Worm (Caenorhabditis elegans) whole organism, L4 larva: ENCODE measurements around the gene F38A1.13.

Source experiments
- D1046.2 ChIP-seq: fragments of 200-800 bp; sonication (Bioruptor generic); IDR thresholded peaks from 2 replicates; pipeline ENCODE4 v1.3.6; 2022; ENCODE audit warnings: missing genetic modification characterization, missing compliant biosample characterization
- F44E2.7 ChIP-seq: fragments of 200-800 bp; sonication (Bioruptor generic); IDR thresholded peaks from 2 replicates; pipeline ENCODE4 v2.1.2; 2022; ENCODE audit warnings: missing genetic modification characterization, missing compliant biosample characterization
- T20F7.1 ChIP-seq: fragments of 200-800 bp; sonication (Bioruptor generic); optimal IDR thresholded peaks from 2 replicates; lab custom pipeline; 2018; ENCODE audit warnings: mild to moderate bottlenecking, missing genetic modification characterization, missing compliant biosample characterization
- aha-1 ChIP-seq: fragments of 150-350 bp; peaks from one replicate; lab custom pipeline; 2014; ENCODE audit warnings: missing biosample characterization, missing genetic modification characterization
- ceh-28 ChIP-seq: fragments of 150-350 bp; optimal IDR thresholded peaks from 2 replicates; lab custom pipeline; 2014; ENCODE audit warnings: missing biosample characterization, missing genetic modification reagents, missing genetic modification characterization
- ceh-62 ChIP-seq: sonication (generic microtip); optimal IDR thresholded peaks from 2 replicates; lab custom pipeline; 2017; ENCODE audit warnings: missing biosample characterization, missing genetic modification characterization
- daf-16 ChIP-seq, 3 experiments: sonication (generic microtip); optimal IDR thresholded peaks; 2 replicates each; lab custom pipeline; 2016 to 2017; ENCODE audit warnings: missing genetic modification characterization in 3 of 3, missing genetic modification reagents in 3 of 3, mild to moderate bottlenecking in 2 of 3, missing compliant biosample characterization in 2 of 3, missing biosample characterization in 1 of 3, moderate library complexity in 1 of 3
- dmd-9 ChIP-seq: fragments of 200-800 bp; sonication (Bioruptor generic); IDR thresholded peaks from 2 replicates; pipeline ENCODE4 v1.3.6; 2022; ENCODE audit warnings: missing genetic modification reagents, missing genetic modification characterization, missing compliant biosample characterization
- dpl-1 ChIP-seq: fragments of 150-350 bp; optimal IDR thresholded peaks from 2 replicates; lab custom pipeline; 2014; ENCODE audit warnings: missing biosample characterization, missing genetic modification reagents, missing genetic modification characterization
- dve-1 ChIP-seq: sonication (generic microtip); optimal IDR thresholded peaks from 2 replicates; lab custom pipeline; 2017; ENCODE audit warnings: antibody characterized with exemption, mild to moderate bottlenecking, missing genetic modification characterization, missing compliant biosample characterization; ENCODE audit not compliant: insufficient read depth
- fos-1 ChIP-seq: fragments of 150-350 bp; optimal IDR thresholded peaks from 2 replicates; lab custom pipeline; 2014; ENCODE audit warnings: missing biosample characterization, missing genetic modification characterization
- hlh-11 ChIP-seq: fragments of 200-800 bp; sonication (Bioruptor generic); optimal IDR thresholded peaks from 2 replicates; lab custom pipeline; 2018; ENCODE audit warnings: mild to moderate bottlenecking, missing genetic modification characterization, missing compliant biosample characterization
- hlh-30 ChIP-seq: sonication (generic microtip); optimal IDR thresholded peaks from 2 replicates; lab custom pipeline; 2017; ENCODE audit warnings: antibody characterized with exemption, mild to moderate bottlenecking, missing genetic modification characterization, missing compliant biosample characterization; ENCODE audit not compliant: insufficient read depth
- hmg-1.1 ChIP-seq: fragments of 200-800 bp; sonication (Bioruptor generic); IDR thresholded peaks from 2 replicates; pipeline ENCODE4 v1.3.6; 2022; ENCODE audit warnings: missing genetic modification reagents, missing genetic modification characterization, missing compliant biosample characterization
- lin-13 ChIP-seq: fragments of 150-350 bp; optimal IDR thresholded peaks from 2 replicates; lab custom pipeline; 2014; ENCODE audit warnings: missing biosample characterization, missing genetic modification reagents, missing genetic modification characterization
- lin-29 ChIP-seq: fragments of 200-800 bp; sonication (Bioruptor generic); IDR thresholded peaks from 2 replicates; pipeline ENCODE4 v1.3.6; 2022; ENCODE audit warnings: missing genetic modification reagents, missing genetic modification characterization, missing compliant biosample characterization
- madf-9 ChIP-seq: fragments of 200-800 bp; sonication (Bioruptor generic); conservative IDR thresholded peaks from 2 replicates; pipeline ENCODE4 v1.3.6; 2022; ENCODE audit warnings: missing genetic modification reagents, missing genetic modification characterization, missing compliant biosample characterization
- mdl-1 ChIP-seq, 2 experiments: fragments of 150-350 bp in 1 of 2; sonication (generic microtip) in 1 of 2; optimal IDR thresholded peaks; 2 replicates each; lab custom pipeline; 2014 to 2017; ENCODE audit warnings: missing biosample characterization in 2 of 2, missing genetic modification characterization in 2 of 2
- mep-1 ChIP-seq: fragments of 150-350 bp; sonication (generic microtip); optimal IDR thresholded peaks from 3 replicates; lab custom pipeline; 2014; ENCODE audit warnings: missing biosample characterization, missing genetic modification characterization
- mes-2 ChIP-seq: sonication (generic microtip); optimal IDR thresholded peaks from 2 replicates; lab custom pipeline; 2016; ENCODE audit warnings: missing genotype, mild to moderate bottlenecking, missing genetic modification characterization, missing compliant biosample characterization; ENCODE audit not compliant: poor library complexity, severe bottlenecking
- mxl-2 ChIP-seq: fragments of 200-800 bp; sonication (Bioruptor generic); conservative IDR thresholded peaks from 2 replicates; pipeline ENCODE4 v1.3.6; 2022; ENCODE audit warnings: missing genetic modification reagents, missing genetic modification characterization, missing compliant biosample characterization
- mxl-3 ChIP-seq: fragments of 200-800 bp; sonication (Bioruptor generic); optimal IDR thresholded peaks from 2 replicates; lab custom pipeline; 2018; ENCODE audit warnings: mild to moderate bottlenecking, missing genetic modification characterization, missing compliant biosample characterization
- nhr-10 ChIP-seq: fragments of 150-350 bp; optimal IDR thresholded peaks from 2 replicates; lab custom pipeline; 2014; ENCODE audit warnings: missing biosample characterization, missing genetic modification characterization
- nhr-25 ChIP-seq: sonication (generic microtip); optimal IDR thresholded peaks from 2 replicates; lab custom pipeline; 2017; ENCODE audit warnings: missing genetic modification characterization, mild to moderate bottlenecking, missing compliant biosample characterization, antibody characterized with exemption, moderate library complexity, borderline replicate concordance; ENCODE audit not compliant: insufficient read depth
- nhr-48 ChIP-seq: sonication (generic microtip); optimal IDR thresholded peaks from 2 replicates; lab custom pipeline; 2016; ENCODE audit warnings: mild to moderate bottlenecking, missing genetic modification characterization, missing compliant biosample characterization
- nhr-6 ChIP-seq: fragments of 150-350 bp; optimal IDR thresholded peaks from 2 replicates; lab custom pipeline; 2014; ENCODE audit warnings: missing biosample characterization, missing genetic modification characterization
- nhr-76 ChIP-seq: fragments of 150-350 bp; optimal IDR thresholded peaks from 2 replicates; lab custom pipeline; 2014; ENCODE audit warnings: missing biosample characterization, missing genetic modification characterization
- nhr-77 ChIP-seq: fragments of 150-350 bp; optimal IDR thresholded peaks from 2 replicates; lab custom pipeline; 2014; ENCODE audit warnings: missing biosample characterization, missing genetic modification characterization
- set-16 ChIP-seq: fragments of 200-800 bp; sonication (Bioruptor generic); IDR thresholded peaks from 2 replicates; pipeline ENCODE4 v1.3.6; 2022; ENCODE audit warnings: missing genetic modification reagents, missing genetic modification characterization, missing compliant biosample characterization
- spr-1 ChIP-seq: sonication (generic microtip); optimal IDR thresholded peaks from 2 replicates; lab custom pipeline; 2016; ENCODE audit warnings: mild to moderate bottlenecking, missing genetic modification characterization, missing compliant biosample characterization
- unc-62 ChIP-seq, 3 experiments: fragments of 150-350 bp in 1 of 3; sonication (generic microtip); optimal IDR thresholded peaks in 2 of 3; peaks in 1 of 3; 1 replicate in 1 of 3; 2 replicates in 2 of 3; lab custom pipeline; 2014 to 2017; ENCODE audit warnings: missing biosample characterization in 3 of 3, missing genetic modification characterization in 3 of 3, missing genetic modification reagents in 3 of 3, missing genotype in 1 of 3
- zag-1 ChIP-seq: fragments of 150-350 bp; optimal IDR thresholded peaks from 2 replicates; lab custom pipeline; 2014; ENCODE audit warnings: missing biosample characterization, missing genetic modification characterization

The F38A1.13 gene

ce11 chrIV:1234780-1235179, 30.2 kb upstream of the F38A1.13 start:
- peak; percentile 73 for TF ChIP-seq ceh-28
- no peak for TF ChIP-seq set-16 (GFP tag; lab: Robert Waterston, UW)

ce11 chrIV:1235785-1236184, 29.2 kb upstream of the F38A1.13 start:
- TF ChIP-seq mep-1 (tag; lab: Kevin White, UChicago) (no peak), nhr-77 (no peak), mxl-2 (GFP tag; lab: Robert Waterston, UW) (no peak), ceh-28 (peak; percentile 77)

- TF ChIP-seq spr-1 (tag; lab: Kevin White, UChicago) (no peak), mdl-1 (tag; optimal IDR thresholded peaks at IDR 0.05; lab: Kevin White, UChicago) (no peak), F44E2.7 (GFP tag; lab: Robert Waterston, UW) (no peak), ceh-62 (tag; lab: Kevin White, UChicago) (no peak), nhr-48 (no peak), unc-62 (GFP tag; optimal IDR thresholded peaks at IDR 0.05 in 1 of 2; lab: Kevin White, UChicago) (peak in 1 of 2 experiments; percentile 87), unc-62 (tag; optimal IDR thresholded peaks at IDR 0.05; lab: Kevin White, UChicago) (no peak), aha-1 (tag; lab: Kevin White, UChicago) (peak; percentile 87), nhr-25 (no peak), nhr-10 (tag; lab: Kevin White, UChicago) (no peak)
These were observed 26.9 kb upstream of the F38A1.13 start for ce11 chrIV:1238147-1238546.

- TF ChIP-seq dpl-1 (GFP tag; lab: Kevin White, UChicago) (peak; percentile 90), D1046.2 (GFP tag; lab: Robert Waterston, UW) (no peak), dve-1 (tag; lab: Kevin White, UChicago) (peak; percentile 38), mdl-1 (tag; optimal IDR thresholded peaks at IDR 0.05; lab: Kevin White, UChicago) (peak in 1 of 2 experiments; percentile 74), lin-29 (GFP tag; lab: Robert Waterston, UW) (no peak), mep-1 (tag; lab: Kevin White, UChicago) (no peak), zag-1 (tag; lab: Kevin White, UChicago) (no peak), hlh-30 (tag; lab: Kevin White, UChicago) (peak; percentile 80), mxl-3 (GFP tag; lab: Kevin White, UChicago) (peak; percentile 74), dmd-9 (no peak), aha-1 (tag; lab: Kevin White, UChicago) (no peak), madf-9 (no peak), nhr-6 (tag; lab: Kevin White, UChicago) (peak; percentile 22), nhr-76 (tag; lab: Kevin White, UChicago) (no peak), mes-2 (peak; percentile 74), hlh-11 (tag; lab: Kevin White, UChicago) (peak; percentile 42), lin-13 (no peak), daf-16 (GFP tag; optimal IDR thresholded peaks at IDR 0.05; lab: Kevin White, UChicago) (no peak), daf-16 (tag; optimal IDR thresholded peaks at IDR 0.05; lab: Kevin White, UChicago) (peak; percentile 16), hmg-1.1 (0 out of 2 replicates have a peak, but pooled peaks have one; percentile 30)
These were observed 25.3 kb upstream of the F38A1.13 start, which contains the start of gene F38A1.8 for ce11 chrIV:1239686-1240085. Gene F38A1.8 (minus strand): TSS chrIV:1239852.

- TF ChIP-seq unc-62 (GFP tag; optimal IDR thresholded peaks at IDR 0.05 in 1 of 2; lab: Kevin White, UChicago) (peak in 1 of 2 experiments; percentile 72), unc-62 (tag; optimal IDR thresholded peaks at IDR 0.05; lab: Kevin White, UChicago) (no peak), ceh-62 (tag; lab: Kevin White, UChicago) (no peak), fos-1 (tag; lab: Kevin White, UChicago) (no peak), daf-16 (GFP tag; optimal IDR thresholded peaks at IDR 0.05; lab: Kevin White, UChicago) (no peak), daf-16 (tag; optimal IDR thresholded peaks at IDR 0.05; lab: Kevin White, UChicago) (no peak), T20F7.1 (GFP tag; lab: Kevin White, UChicago) (no peak)
These were observed 21.7 kb upstream of the F38A1.13 start, which contains the start of gene F38A1.15 for ce11 chrIV:1243295-1243694. Gene F38A1.15 (minus strand): TSS chrIV:1243395.
